Fruit fly (Drosophila melanogaster): ENCODE results near the gene PVRAP.

DNA sequence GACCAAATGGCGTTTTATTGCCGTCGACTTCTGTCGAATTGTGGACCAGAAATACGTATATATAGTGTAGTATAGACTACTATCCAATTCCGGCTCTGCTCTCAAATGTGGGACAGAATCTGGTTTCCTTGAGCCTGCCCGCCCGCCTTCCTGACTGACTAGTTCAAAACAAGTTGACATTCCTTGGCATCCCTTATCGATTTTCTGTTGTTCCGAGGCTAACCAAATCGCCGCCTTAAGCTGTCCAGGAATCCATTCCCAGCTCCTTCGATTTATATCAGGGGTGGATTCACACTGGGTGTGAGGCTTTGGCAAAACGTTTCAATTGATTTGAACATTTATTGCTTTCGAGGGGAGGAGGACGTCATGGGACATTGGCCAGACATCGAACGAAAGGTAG lies 15.9 kb downstream of the PVRAP start:
- no peak for TF ChIP-seq CG8478 (optimal IDR thresholded peaks at IDR 0.05)
- no peak for TF ChIP-seq CTCF (optimal IDR thresholded peaks at IDR 0.05)
